Worm (Caenorhabditis elegans): ENCODE results near the gene srh-61.
A peak's percentile ranks its signal among the peaks of the same experiment; 100 is the strongest.

The srh-61 gene

DNA sequence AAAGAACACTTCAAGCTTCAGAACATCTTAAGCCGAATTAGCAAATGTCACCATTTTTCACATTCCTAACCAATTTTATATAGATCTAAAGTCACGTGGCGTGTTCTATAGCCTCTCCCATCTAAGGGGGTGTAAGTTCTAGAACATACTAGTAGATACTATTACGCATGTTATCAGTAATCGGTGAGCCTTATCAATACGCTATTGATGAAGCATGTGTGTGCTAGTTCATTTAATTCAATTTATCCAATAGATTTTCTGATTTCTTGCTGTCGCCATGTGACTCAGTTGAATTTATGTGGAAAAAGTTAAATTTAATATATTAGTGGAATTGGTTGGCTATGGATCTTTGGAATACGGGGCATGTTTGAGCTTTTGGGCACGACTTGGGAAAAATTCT is 9.7 kb downstream of the srh-61 start:
- TF ChIP-seq lin-39 (tag; optimal IDR thresholded peaks at IDR 0.05) (no peak), nhr-11 (tag; optimal IDR thresholded peaks at IDR 0.05) (peak; percentile 10)

DNA sequence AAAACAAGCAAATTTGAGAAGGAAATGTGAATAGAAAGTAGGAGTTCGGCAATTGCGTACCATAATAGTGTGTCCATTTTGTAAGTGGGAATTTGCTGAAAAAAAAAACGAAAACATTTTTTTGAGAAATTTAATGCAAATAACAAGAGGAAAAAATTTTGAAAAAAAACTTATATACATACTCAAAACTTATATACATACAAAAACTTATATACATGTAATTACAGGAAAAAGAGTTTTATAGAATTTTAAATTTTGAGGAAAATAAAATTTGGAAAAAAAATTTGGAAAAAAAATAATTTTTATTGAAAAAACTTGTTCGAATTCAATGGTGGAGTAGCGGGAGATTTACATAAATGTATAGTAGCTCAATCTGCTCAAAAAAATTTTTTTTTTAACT is 13.4 kb downstream of the srh-61 start, which contains the start of gene ador-1:
Gene ador-1 (minus strand): TSS at position 101 of the 400 bp plus-strand sequence.
- TF ChIP-seq ceh-28 (tag; optimal IDR thresholded peaks at IDR 0.05) = no peak
- no peak for TF ChIP-seq nhr-23 (tag; optimal IDR thresholded peaks at IDR 0.05)
- TF ChIP-seq egl-5 (tag; optimal IDR thresholded peaks at IDR 0.05) = no peak

DNA sequence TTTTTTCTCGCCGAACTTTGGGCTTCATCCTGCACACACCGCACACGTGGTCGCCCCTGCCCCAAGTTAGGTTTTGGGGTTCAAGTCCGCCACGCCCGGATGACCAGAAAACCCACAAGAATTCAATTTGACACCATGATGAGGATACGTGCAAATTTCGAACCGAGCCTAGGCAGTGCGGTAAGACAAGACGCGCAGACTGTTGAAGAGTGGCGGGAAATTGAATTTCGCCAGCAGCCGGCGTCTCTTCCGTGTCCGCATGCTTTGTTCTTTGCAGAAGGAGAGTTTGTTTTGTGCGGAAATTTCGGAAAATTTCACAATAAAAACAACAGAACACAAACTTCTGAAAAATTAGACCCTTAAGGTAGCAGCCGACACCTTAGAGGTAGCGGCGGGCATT is 16.2 kb downstream of the srh-61 start:
- TF ChIP-seq fkh-10 (GFP tag; optimal IDR thresholded peaks at IDR 0.05) = peak; percentile 2
- TF ChIP-seq tbx-2 (tag; optimal IDR thresholded peaks at IDR 0.05) = no peak

DNA sequence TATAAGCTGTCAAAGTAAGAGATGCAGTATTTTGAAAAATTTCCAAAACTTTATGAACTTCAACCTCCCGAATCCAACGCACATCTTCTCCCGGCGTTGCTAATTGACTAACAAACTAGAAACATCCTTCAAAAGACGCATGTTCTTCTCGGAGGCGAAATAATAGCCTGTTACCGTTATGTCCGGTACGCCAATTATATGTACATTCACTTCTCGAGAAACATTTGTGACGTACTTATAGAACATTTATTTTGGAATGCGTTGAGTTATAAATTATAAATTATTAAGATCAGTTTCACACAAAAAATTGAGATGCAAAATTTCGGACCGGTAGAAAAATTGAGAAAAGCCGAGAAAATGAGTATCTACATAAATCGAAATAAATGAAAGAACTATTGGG is 19.2 kb downstream of the srh-61 start, which contains the start of gene T21B4.3:
Gene T21B4.3 (minus strand): TSS at position 101 of the 400 bp plus-strand sequence.
- TF ChIP-seq nfya-1 (tag; optimal IDR thresholded peaks at IDR 0.05; ENCODE audit: insufficient read depth) (no peak), snpc-4 (tag; optimal IDR thresholded peaks at IDR 0.05) (no peak)

DNA sequence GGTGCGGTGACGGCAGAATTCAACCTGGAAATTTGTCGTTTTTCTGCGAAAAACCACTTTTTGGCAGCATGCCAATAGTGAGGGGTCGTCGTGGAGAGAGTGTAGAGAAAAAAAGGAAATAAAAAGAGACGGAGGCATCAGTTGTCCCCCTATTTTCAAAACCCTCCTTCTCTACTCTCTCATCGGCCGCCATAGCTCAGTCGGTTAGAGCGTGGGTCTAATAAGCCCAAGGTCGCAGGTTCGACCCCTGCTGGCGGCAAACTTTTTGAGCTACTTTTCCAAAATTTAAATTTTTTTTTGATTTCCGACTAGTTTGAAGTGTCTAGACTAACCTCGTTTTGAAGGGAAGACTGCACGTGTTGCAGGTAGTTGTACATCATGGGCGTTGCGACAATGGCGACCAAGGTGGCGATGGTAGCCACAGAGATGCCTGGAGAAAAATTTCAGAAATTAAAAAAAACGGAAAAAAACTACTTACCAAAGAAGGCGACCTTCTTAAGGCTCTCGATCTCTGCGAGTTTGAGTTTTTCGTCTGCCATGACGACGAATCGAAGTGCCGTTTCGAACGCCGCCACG is 21.6 kb downstream of the srh-61 start, which contains the start of gene col-85:
Gene col-85 (minus strand): TSS at position 540 of the 576 bp plus-strand sequence.
- TF ChIP-seq lin-39 (tag; optimal IDR thresholded peaks at IDR 0.05) = peak; percentile 19
- no peak for TF ChIP-seq elt-1 (tag; optimal IDR thresholded peaks at IDR 0.05)
- peak; percentile 63 for TF ChIP-seq skn-1 (tag; optimal IDR thresholded peaks at IDR 0.05)
- peak; percentile 8 for TF ChIP-seq R02D3.7 (tag; optimal IDR thresholded peaks at IDR 0.05)
- peak; percentile 66 for TF ChIP-seq nfya-1 (tag; optimal IDR thresholded peaks at IDR 0.05; ENCODE audit: insufficient read depth)
- peak; percentile 89 for TF ChIP-seq hmg-11 (tag; optimal IDR thresholded peaks at IDR 0.05)
- TF ChIP-seq lin-15B (tag; optimal IDR thresholded peaks at IDR 0.05) = peak; percentile 35
- TF ChIP-seq ceh-82 (tag; optimal IDR thresholded peaks at IDR 0.05) = peak; percentile 32
- TF ChIP-seq ceh-16 (tag; optimal IDR thresholded peaks at IDR 0.05) = no peak
- TF ChIP-seq unc-39 (tag; optimal IDR thresholded peaks at IDR 0.05) = no peak
- peak; percentile 80 for TF ChIP-seq nhr-43 (tag; optimal IDR thresholded peaks at IDR 0.05; ENCODE audit: poor library complexity, severe bottlenecking)
- no peak for TF ChIP-seq elt-3 (tag; optimal IDR thresholded peaks at IDR 0.05)
- TF ChIP-seq egl-5 (tag; optimal IDR thresholded peaks at IDR 0.05) = no peak
- no peak for TF ChIP-seq ceh-9 (tag; optimal IDR thresholded peaks at IDR 0.05)
- no peak for TF ChIP-seq nhr-28 (tag; optimal IDR thresholded peaks at IDR 0.05)
- TF ChIP-seq fkh-10 (GFP tag; optimal IDR thresholded peaks at IDR 0.05) = no peak
- TF ChIP-seq ZK546.5 (tag; optimal IDR thresholded peaks at IDR 0.05) = no peak
- peak; percentile 61 for TF ChIP-seq jun-1 (tag; optimal IDR thresholded peaks at IDR 0.05)
- TF ChIP-seq lsy-12 (tag; optimal IDR thresholded peaks at IDR 0.05) = peak; percentile 31
- peak; percentile 47 for TF ChIP-seq elt-2 (tag; optimal IDR thresholded peaks at IDR 0.05)
- no peak for TF ChIP-seq mml-1 (tag; optimal IDR thresholded peaks at IDR 0.05)
- TF ChIP-seq snpc-4 (tag; optimal IDR thresholded peaks at IDR 0.05) = peak; percentile 93
- TF ChIP-seq sea-2 (GFP tag; optimal IDR thresholded peaks at IDR 0.05) = no peak
- no peak for TF ChIP-seq pha-4 (tag; optimal IDR thresholded peaks at IDR 0.05)
- no peak for TF ChIP-seq zag-1 (tag; optimal IDR thresholded peaks at IDR 0.05)
- TF ChIP-seq pqm-1 (tag; optimal IDR thresholded peaks at IDR 0.05) = peak; percentile 13
- TF ChIP-seq nhr-12 (tag; optimal IDR thresholded peaks at IDR 0.05) = no peak
- no peak for TF ChIP-seq fkh-2 (tag; optimal IDR thresholded peaks at IDR 0.05)
- TF ChIP-seq egl-27 (tag; optimal IDR thresholded peaks at IDR 0.05) = peak; percentile 41
- peak; percentile 31 for TF ChIP-seq nhr-25 (tag; optimal IDR thresholded peaks at IDR 0.05)
- peak; percentile 30 for TF ChIP-seq nhr-23 (tag; optimal IDR thresholded peaks at IDR 0.05)
- no peak for TF ChIP-seq ztf-4 (tag; optimal IDR thresholded peaks at IDR 0.05)
- no peak for TF ChIP-seq ama-1 (optimal IDR thresholded peaks at IDR 0.05)
- TF ChIP-seq aly-2 (tag; optimal IDR thresholded peaks at IDR 0.05) = no peak
- no peak for TF ChIP-seq ztf-11 (tag; optimal IDR thresholded peaks at IDR 0.05)
- no peak for TF ChIP-seq nhr-237 (tag; optimal IDR thresholded peaks at IDR 0.05)
- TF ChIP-seq daf-12 (tag; optimal IDR thresholded peaks at IDR 0.05) = no peak
- TF ChIP-seq nhr-67 (tag; optimal IDR thresholded peaks at IDR 0.05) = no peak
- no peak for TF ChIP-seq nhr-76 (tag; optimal IDR thresholded peaks at IDR 0.05)
- no peak for TF ChIP-seq eor-1 (tag; optimal IDR thresholded peaks at IDR 0.05)
- TF ChIP-seq mdl-1 (tag; optimal IDR thresholded peaks at IDR 0.05) = no peak
- TF ChIP-seq unc-62 (GFP tag; optimal IDR thresholded peaks at IDR 0.05) = no peak
- TF ChIP-seq ceh-28 (tag; optimal IDR thresholded peaks at IDR 0.05) = no peak
- no peak for TF ChIP-seq nhr-11 (tag; optimal IDR thresholded peaks at IDR 0.05)
